Fruit fly (Drosophila melanogaster) whole organism, embryonic: ENCODE measurements around the gene Rtc1.

Experiments used
- Antp ChIP-seq: fragments of 200-800 bp; sonication (Bioruptor generic); optimal IDR thresholded peaks from 3 replicates; lab custom pipeline; 2016; ENCODE audit warnings: missing biosample characterization, missing genetic modification characterization
- CG10979 ChIP-seq: fragments of 200-800 bp; sonication (Bioruptor generic); optimal IDR thresholded peaks from 2 replicates; lab custom pipeline; 2018; ENCODE audit warnings: missing biosample characterization, mild to moderate bottlenecking, missing genetic modification characterization, moderate library complexity
- CG11093 ChIP-seq: fragments of 200-800 bp; sonication (Bioruptor generic); IDR thresholded peaks from 3 replicates; pipeline ENCODE4 v1.3.6; 2022; ENCODE audit warnings: missing biosample characterization, missing genetic modification characterization
- CG11723 ChIP-seq: fragments of 200-800 bp; sonication (Bioruptor generic); optimal IDR thresholded peaks from 2 replicates; lab custom pipeline; 2017; ENCODE audit warnings: missing biosample characterization, mild to moderate bottlenecking, missing genetic modification characterization
- CG1233 ChIP-seq: fragments of 200-800 bp; sonication (Bioruptor generic); optimal IDR thresholded peaks from 4 replicates; lab custom pipeline; 2018; ENCODE audit warnings: missing biosample characterization, mild to moderate bottlenecking, missing genetic modification characterization
- CG15514 ChIP-seq: fragments of 200-800 bp; sonication (Bioruptor generic); optimal IDR thresholded peaks from 3 replicates; lab custom pipeline; 2017; ENCODE audit warnings: missing biosample characterization, missing genetic modification characterization, mild to moderate bottlenecking, moderate library complexity, missing genetic modification reagents
- CG17385 ChIP-seq: fragments of 200-800 bp; sonication (Bioruptor generic); optimal IDR thresholded peaks from 3 replicates; lab custom pipeline; 2018; ENCODE audit warnings: missing biosample characterization, mild to moderate bottlenecking, missing genetic modification characterization
- CG18011 ChIP-seq: fragments of 200-800 bp; sonication (Bioruptor generic); optimal IDR thresholded peaks from 2 replicates; lab custom pipeline; 2017; ENCODE audit warnings: missing biosample characterization, missing genetic modification characterization, mild to moderate bottlenecking, moderate library complexity, missing genotype
- CG2678 ChIP-seq: fragments of 200-800 bp; sonication (Bioruptor generic); optimal IDR thresholded peaks from 3 replicates; lab custom pipeline; 2019; ENCODE audit warnings: missing biosample characterization, mild to moderate bottlenecking, missing genetic modification characterization, moderate library complexity
- CG3281 ChIP-seq: fragments of 200-800 bp; sonication (Bioruptor generic); optimal IDR thresholded peaks from 3 replicates; lab custom pipeline; 2017; ENCODE audit warnings: missing biosample characterization, mild to moderate bottlenecking, missing genetic modification characterization
- CG4820 ChIP-seq: fragments of 200-800 bp; sonication (Bioruptor generic); optimal IDR thresholded peaks from 3 replicates; lab custom pipeline; 2016; ENCODE audit warnings: missing biosample characterization, missing genetic modification characterization
- CG6254 ChIP-seq: fragments of 200-800 bp; sonication (Bioruptor generic); optimal IDR thresholded peaks from 3 replicates; lab custom pipeline; 2017; ENCODE audit warnings: mild to moderate bottlenecking, missing biosample characterization, missing genetic modification reagents, missing genetic modification characterization
- CG6689 ChIP-seq: fragments of 200-800 bp; sonication (Bioruptor generic); IDR thresholded peaks from 2 replicates; pipeline ENCODE4 v1.3.6; 2022; ENCODE audit warnings: missing biosample characterization, missing genetic modification characterization
- CG7271 ChIP-seq: fragments of 200-800 bp; sonication (Bioruptor generic); optimal IDR thresholded peaks from 2 replicates; lab custom pipeline; 2018; ENCODE audit warnings: missing biosample characterization, mild to moderate bottlenecking, missing genetic modification characterization, moderate library complexity
- CG7357 ChIP-seq: fragments of 200-800 bp; sonication (Bioruptor generic); IDR thresholded peaks from 3 replicates; pipeline ENCODE4 v1.3.6; 2022; ENCODE audit warnings: missing biosample characterization, missing genetic modification characterization
- CG7372 ChIP-seq: fragments of 200-800 bp; sonication (Bioruptor generic); IDR thresholded peaks from 2 replicates; pipeline ENCODE4 v1.3.6; 2022; ENCODE audit warnings: missing biosample characterization, missing genetic modification characterization
- CrebB ChIP-seq: fragments of 200-800 bp; sonication (Bioruptor generic); optimal IDR thresholded peaks from 3 replicates; lab custom pipeline; 2018; ENCODE audit warnings: missing biosample characterization, mild to moderate bottlenecking, missing genetic modification characterization
- D19B ChIP-seq: fragments of 200-800 bp; sonication (Bioruptor generic); optimal IDR thresholded peaks from 2 replicates; lab custom pipeline; 2017; ENCODE audit warnings: missing biosample characterization, mild to moderate bottlenecking, missing genetic modification characterization
- Dbx ChIP-seq: fragments of 200-800 bp; sonication (Bioruptor generic); IDR thresholded peaks from 3 replicates; pipeline ENCODE4 v1.3.6; 2022; ENCODE audit warnings: missing biosample characterization, missing genetic modification characterization
- Dip3 ChIP-seq: fragments of 200-800 bp; sonication (Bioruptor generic); optimal IDR thresholded peaks from 3 replicates; lab custom pipeline; 2016; ENCODE audit warnings: missing biosample characterization, missing genetic modification characterization
- Doc2 ChIP-seq: fragments of 200-800 bp; sonication (Bioruptor generic); IDR thresholded peaks from 2 replicates; pipeline ENCODE4 v1.3.6; 2022; ENCODE audit warnings: missing biosample characterization, missing genetic modification characterization
- Ets65A ChIP-seq: fragments of 200-800 bp; sonication (Bioruptor generic); peaks from one replicate; lab custom pipeline; 2016; ENCODE audit warnings: missing biosample characterization, missing genetic modification characterization
- H2.0 ChIP-seq: fragments of 200-800 bp; sonication (Bioruptor generic); IDR thresholded peaks from 2 replicates; pipeline ENCODE4 v1.3.6; 2022; ENCODE audit warnings: missing biosample characterization, missing genetic modification characterization
- HLHmδ ChIP-seq: fragments of 200-800 bp; sonication (Bioruptor generic); optimal IDR thresholded peaks from 2 replicates; lab custom pipeline; 2018; ENCODE audit warnings: missing biosample characterization, mild to moderate bottlenecking, missing genetic modification characterization, moderate library complexity
- Jarid2 ChIP-seq: fragments of 200-800 bp; sonication (Bioruptor generic); optimal IDR thresholded peaks from 3 replicates; lab custom pipeline; 2017; ENCODE audit warnings: mild to moderate bottlenecking, missing biosample characterization, missing genetic modification reagents, missing genetic modification characterization
- NC2β ChIP-seq: fragments of 200-800 bp; sonication (Bioruptor generic); optimal IDR thresholded peaks from 2 replicates; lab custom pipeline; 2016; ENCODE audit warnings: missing biosample characterization, missing genetic modification characterization
- Oli ChIP-seq: fragments of 200-800 bp; sonication (Bioruptor generic); optimal IDR thresholded peaks from 2 replicates; lab custom pipeline; 2018; ENCODE audit warnings: missing biosample characterization, mild to moderate bottlenecking, missing genetic modification characterization, moderate library complexity
- Taf1 ChIP-seq: fragments of 200-800 bp; sonication (Bioruptor generic); IDR thresholded peaks from 2 replicates; pipeline ENCODE4 v1.3.6; 2022; ENCODE audit warnings: missing biosample characterization, missing genetic modification characterization
- ac ChIP-seq: fragments of 200-800 bp; sonication (Bioruptor generic); optimal IDR thresholded peaks from 3 replicates; lab custom pipeline; 2017; ENCODE audit warnings: missing biosample characterization, mild to moderate bottlenecking, missing genetic modification characterization
- ara ChIP-seq: fragments of 200-800 bp; sonication (Bioruptor generic); IDR thresholded peaks from 2 replicates; pipeline ENCODE4 v1.3.6; 2022; ENCODE audit warnings: missing biosample characterization, missing genetic modification characterization
- ash1 ChIP-seq: fragments of 200-800 bp; sonication (Bioruptor generic); optimal IDR thresholded peaks from 2 replicates; lab custom pipeline; 2018; ENCODE audit warnings: missing biosample characterization, mild to moderate bottlenecking, missing genetic modification characterization
- btn ChIP-seq: fragments of 200-800 bp; sonication (Bioruptor generic); optimal IDR thresholded peaks from 2 replicates; lab custom pipeline; 2016; ENCODE audit warnings: missing biosample characterization, missing genetic modification characterization
- chn ChIP-seq: fragments of 200-800 bp; sonication (Bioruptor generic); optimal IDR thresholded peaks from 2 replicates; lab custom pipeline; 2016; ENCODE audit warnings: missing biosample characterization, missing genetic modification characterization
- ci ChIP-seq: fragments of 200-800 bp; sonication (Bioruptor generic); IDR thresholded peaks from 3 replicates; pipeline ENCODE4 v1.3.6; 2022; ENCODE audit warnings: missing biosample characterization, missing genetic modification characterization
- da ChIP-seq: fragments of 200-800 bp; sonication (Bioruptor generic); optimal IDR thresholded peaks from 2 replicates; lab custom pipeline; 2016; ENCODE audit warnings: missing biosample characterization, missing genetic modification characterization
- dpn ChIP-seq, 2 experiments: fragments of 200-800 bp; sonication (Bioruptor generic); optimal IDR thresholded peaks; 3 replicates each; lab custom pipeline; 2016; ENCODE audit warnings: missing biosample characterization in 2 of 2, missing genetic modification characterization in 2 of 2
- en ChIP-seq: fragments of 200-800 bp; sonication (Bioruptor generic); optimal IDR thresholded peaks from 2 replicates; lab custom pipeline; 2016; ENCODE audit warnings: missing biosample characterization, missing genetic modification characterization
- ftz-f1 ChIP-seq: fragments of 200-800 bp; sonication (Bioruptor generic); optimal IDR thresholded peaks from 2 replicates; lab custom pipeline; 2016; ENCODE audit warnings: missing biosample characterization, missing genetic modification characterization
- gfzf ChIP-seq: fragments of 200-800 bp; sonication (Bioruptor generic); optimal IDR thresholded peaks from 2 replicates; lab custom pipeline; 2016; ENCODE audit warnings: missing biosample characterization, mild to moderate bottlenecking, missing genetic modification characterization, moderate library complexity
- ken ChIP-seq: fragments of 200-800 bp; sonication (Bioruptor generic); IDR thresholded peaks from 3 replicates; pipeline ENCODE4 v1.3.6; 2022; ENCODE audit warnings: missing biosample characterization, missing genetic modification characterization
- mirr ChIP-seq: fragments of 200-800 bp; sonication (Bioruptor generic); optimal IDR thresholded peaks from 3 replicates; lab custom pipeline; 2018; ENCODE audit warnings: missing biosample characterization, mild to moderate bottlenecking, missing genetic modification characterization
- ssp ChIP-seq: fragments of 200-800 bp; sonication (Bioruptor generic); IDR thresholded peaks from 2 replicates; pipeline ENCODE4 v1.3.6; 2022; ENCODE audit warnings: missing biosample characterization, missing genetic modification characterization
- stwl ChIP-seq: fragments of 200-800 bp; sonication (Bioruptor generic); optimal IDR thresholded peaks from 3 replicates; lab custom pipeline; 2018; ENCODE audit warnings: missing biosample characterization, mild to moderate bottlenecking, missing genetic modification characterization, moderate library complexity
- tap ChIP-seq: fragments of 200-800 bp; optimal IDR thresholded peaks from 3 replicates; lab custom pipeline; 2019; ENCODE audit warnings: missing biosample characterization, mild to moderate bottlenecking, missing genetic modification characterization, moderate library complexity
- tgo ChIP-seq: fragments of 200-800 bp; sonication (Bioruptor generic); IDR thresholded peaks from 3 replicates; pipeline ENCODE4 v1.3.6; 2022; ENCODE audit warnings: missing biosample characterization, missing genetic modification characterization
- tna ChIP-seq: fragments of 200-800 bp; sonication (Bioruptor generic); IDR thresholded peaks from 2 replicates; pipeline ENCODE4 v1.3.6; 2022; ENCODE audit warnings: missing biosample characterization, missing genetic modification characterization; ENCODE audit not compliant: partially characterized antibody
- ttk ChIP-seq: fragments of 200-800 bp; sonication (Bioruptor generic); IDR thresholded peaks from 2 replicates; pipeline ENCODE4 v2.1.2; 2022; ENCODE audit warnings: missing biosample characterization, missing genetic modification characterization
- usp ChIP-seq: fragments of >200 bp; optimal IDR thresholded peaks from 2 replicates; lab custom pipeline; 2017; ENCODE audit warnings: missing biosample characterization, missing genetic modification characterization
- vfl ChIP-seq: fragments of 200-800 bp; sonication (Bioruptor generic); optimal IDR thresholded peaks from 2 replicates; lab custom pipeline; 2016; ENCODE audit warnings: missing biosample characterization, missing genetic modification characterization

The Rtc1 gene

DNA sequence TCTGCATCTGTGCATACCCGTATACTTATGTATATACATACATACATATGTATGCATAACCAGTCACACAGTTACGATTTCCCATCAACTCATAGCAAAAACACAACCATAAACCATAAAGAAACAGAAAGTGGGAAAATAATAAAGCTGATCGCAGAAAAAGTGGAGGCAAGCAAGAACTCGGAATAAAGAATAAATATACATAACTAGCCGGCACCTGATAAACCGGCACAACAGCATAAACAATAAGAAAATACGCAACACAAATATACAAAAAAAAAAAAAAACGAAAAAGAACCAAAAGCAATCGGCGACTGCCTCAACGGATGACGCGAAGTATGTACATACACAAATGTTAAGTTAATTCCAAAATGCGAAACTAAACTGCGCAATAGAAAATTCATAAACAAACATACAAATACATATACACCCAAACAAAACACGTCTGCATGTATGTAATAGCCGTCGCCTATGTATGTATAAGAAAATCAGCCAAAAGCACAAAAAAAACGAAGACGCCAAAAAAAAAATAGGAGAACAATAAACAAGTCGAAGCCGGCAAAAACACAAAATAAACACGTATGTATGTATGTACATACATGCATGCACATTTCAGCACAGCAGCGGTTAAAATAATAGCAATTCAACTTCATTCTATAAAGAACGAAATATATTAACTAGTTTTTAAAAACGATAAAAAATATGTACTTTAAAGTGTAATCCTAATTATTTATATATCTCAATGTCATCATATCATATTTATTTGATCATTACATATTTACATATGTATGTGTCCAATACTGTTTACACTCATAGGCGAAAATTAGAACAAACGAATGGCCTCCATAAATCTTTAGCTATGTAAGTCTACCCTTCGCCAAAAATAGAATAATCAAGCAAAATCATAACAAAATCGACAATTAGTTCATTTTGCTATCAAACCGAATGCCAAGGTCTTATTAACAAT lies 7.8 kb upstream of the Rtc1 start (continued):
- TF ChIP-seq CG6254 (GFP tag; lab: Kevin White, UChicago) (peak; percentile 26), Jarid2 (GFP tag; lab: Kevin White, UChicago) (peak; percentile 38), tgo (GFP tag; lab: Robert Waterston, UW) (peak; percentile 83), CG10979 (peak; percentile 61), mirr (GFP tag; lab: Kevin White, UChicago) (peak; percentile 4), dpn (GFP tag; optimal IDR thresholded peaks at IDR 0.05; lab: Kevin White, UChicago) (peak; percentile 47 to 52), CG11093 (GFP tag; lab: Robert Waterston, UW) (peak; percentile 47; the same call in 1 of the 3 replicates), gfzf (GFP tag; lab: Kevin White, UChicago) (no peak), en (GFP tag; lab: Kevin White, UChicago) (no peak), tap (tag; lab: Kevin White, UChicago) (peak; percentile 63), Taf1 (GFP tag; lab: Robert Waterston, UW) (peak; percentile 41; the same call in 1 of the 2 replicates), chn (GFP tag; lab: Kevin White, UChicago) (no peak), usp (no peak), Dip3 (GFP tag; lab: Kevin White, UChicago) (no peak), CG17385 (GFP tag; lab: Kevin White, UChicago) (peak; percentile 72), ftz-f1 (peak; percentile 22), HLHmδ (GFP tag; lab: Kevin White, UChicago) (no peak), vfl (GFP tag; lab: Kevin White, UChicago) (no peak), Doc2 (no peak), Oli (tag; lab: Kevin White, UChicago) (peak; percentile 74), CG4820 (GFP tag; lab: Kevin White, UChicago) (peak; percentile 44), CG7372 (GFP tag; lab: Robert Waterston, UW) (peak; percentile 66), NC2β (GFP tag; lab: Kevin White, UChicago) (no peak), CG1233 (GFP tag; lab: Kevin White, UChicago) (peak; percentile 29), tna (GFP tag; lab: Robert Waterston, UW) (no peak), CG15514 (peak; percentile 66), D19B (peak; percentile 50), ac (no peak), CG11723 (no peak), ci (GFP tag; lab: Robert Waterston, UW) (peak; percentile 66; the same call in 2 of the 3 replicates), CG7357 (GFP tag; lab: Robert Waterston, UW) (peak; percentile 65), Dbx (GFP tag; lab: Robert Waterston, UW) (peak; percentile 80), ara (GFP tag; lab: Robert Waterston, UW) (peak; percentile 59), CG7271 (no peak), ssp (GFP tag; lab: Robert Waterston, UW) (peak; percentile 53; the same call in 1 of the 2 replicates), btn (GFP tag; lab: Kevin White, UChicago) (no peak), Antp (GFP tag; lab: Kevin White, UChicago) (no peak), CG6689 (GFP tag; lab: Robert Waterston, UW) (peak; percentile 81), Ets65A (GFP tag; lab: Kevin White, UChicago) (no peak), da (no peak), stwl (tag; lab: Kevin White, UChicago) (no peak), CG3281 (GFP tag; lab: Kevin White, UChicago) (peak; percentile 79), CrebB (tag; lab: Kevin White, UChicago) (peak; percentile 20), CG2678 (tag; lab: Kevin White, UChicago) (peak; percentile 89), ttk (peak; percentile 51), CG18011 (GFP tag; lab: Kevin White, UChicago) (peak; percentile 44), ken (GFP tag; lab: Robert Waterston, UW) (no peak), ash1 (GFP tag; lab: Kevin White, UChicago) (no peak), H2.0 (GFP tag; lab: Robert Waterston, UW) (peak; percentile 75)
